Worm (Caenorhabditis elegans) whole organism, L4 larva: ENCODE data around the gene rab-39.

ENCODE experiments used
- Y105C5A.15 ChIP-seq: fragments of 200-800 bp; sonication (Bioruptor generic); IDR thresholded peaks from 2 replicates; pipeline ENCODE4 v1.3.6; 2022; ENCODE audit warnings: missing genetic modification characterization, missing compliant biosample characterization
- ama-1 ChIP-seq: fragments of 150-350 bp; optimal IDR thresholded peaks from 2 replicates; lab custom pipeline; 2014; ENCODE audit warnings: inconsistent platforms, mixed read lengths
- ceh-82 ChIP-seq: sonication (generic microtip); optimal IDR thresholded peaks from 2 replicates; lab custom pipeline; 2017; ENCODE audit warnings: missing biosample characterization, missing genetic modification characterization
- dpl-1 ChIP-seq: fragments of 150-350 bp; optimal IDR thresholded peaks from 2 replicates; lab custom pipeline; 2014; ENCODE audit warnings: missing biosample characterization, missing genetic modification reagents, missing genetic modification characterization
- tra-1 ChIP-seq: fragments of 200-800 bp; sonication (Bioruptor generic); IDR thresholded peaks from 2 replicates; pipeline ENCODE4 v1.3.6; 2022; ENCODE audit warnings: missing genetic modification reagents, missing genetic modification characterization, missing compliant biosample characterization

DNA sequence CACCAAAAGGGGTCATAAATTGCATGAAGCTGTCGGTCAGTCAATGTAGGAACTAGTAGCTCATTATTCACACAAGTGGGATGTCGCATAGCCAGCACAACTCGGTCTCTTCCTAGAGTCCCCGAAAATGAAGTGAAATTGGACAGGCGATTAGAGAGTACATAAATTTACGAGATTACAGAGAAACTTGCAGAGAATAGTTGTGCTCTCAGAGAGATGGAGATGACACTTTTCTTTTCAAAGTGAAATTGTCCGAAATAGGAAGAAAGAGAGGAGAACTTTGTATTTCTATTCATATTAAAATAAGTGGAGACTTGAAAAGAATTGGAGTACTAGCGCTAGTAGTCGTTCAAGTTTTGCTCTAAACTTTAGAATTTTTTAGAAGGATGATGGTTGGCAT is 17.1 kb downstream of the rab-39 start:
- no peak for TF ChIP-seq Y105C5A.15
- TF ChIP-seq ama-1 (lab: Kevin White, UChicago), result no peak
- TF ChIP-seq dpl-1 (GFP tag; lab: Kevin White, UChicago), result no peak
- TF ChIP-seq ceh-82 (tag; lab: Kevin White, UChicago), result no peak
- TF ChIP-seq tra-1 (GFP tag; lab: Robert Waterston, UW), result no peak
